Worm (Caenorhabditis elegans) whole organism, L2 larva: ENCODE data around the gene fipp-1.

ENCODE experiments used
- F13H6.1 ChIP-seq: sonication (generic microtip); optimal IDR thresholded peaks from 2 replicates; lab custom pipeline; 2016; ENCODE audit warnings: missing genetic modification characterization, missing compliant biosample characterization
- ZK546.5 ChIP-seq: sonication (generic microtip); optimal IDR thresholded peaks from 2 replicates; lab custom pipeline; 2017; ENCODE audit warnings: missing biosample characterization, missing genetic modification characterization
- ama-1 ChIP-seq: fragments of 150-350 bp; optimal IDR thresholded peaks from 2 replicates; lab custom pipeline; 2018; ENCODE audit warnings: inconsistent platforms
- blmp-1 ChIP-seq: sonication (generic microtip); optimal IDR thresholded peaks from 2 replicates; lab custom pipeline; 2017; ENCODE audit warnings: missing genetic modification characterization, mild to moderate bottlenecking, missing compliant biosample characterization, antibody characterized with exemption, moderate library complexity; ENCODE audit not compliant: insufficient read depth
- ceh-82 ChIP-seq: fragments of 150-350 bp; optimal IDR thresholded peaks from 2 replicates; lab custom pipeline; 2014; ENCODE audit warnings: missing biosample characterization, missing genetic modification characterization
- crh-2 ChIP-seq: sonication (generic microtip); optimal IDR thresholded peaks from 2 replicates; lab custom pipeline; 2017; ENCODE audit warnings: missing biosample characterization, missing genetic modification characterization
- dmd-4 ChIP-seq: sonication (generic microtip); optimal IDR thresholded peaks from 2 replicates; lab custom pipeline; 2017; ENCODE audit warnings: missing biosample characterization, missing genetic modification characterization
- egl-27 ChIP-seq: sonication (generic microtip); optimal IDR thresholded peaks from 3 replicates; lab custom pipeline; 2017; ENCODE audit warnings: missing biosample characterization, missing genetic modification reagents, missing genetic modification characterization
- elt-1 ChIP-seq: fragments of 150-350 bp; optimal IDR thresholded peaks from 2 replicates; lab custom pipeline; 2014; ENCODE audit warnings: missing biosample characterization, missing genetic modification characterization
- elt-3 ChIP-seq: sonication (generic microtip); optimal IDR thresholded peaks from 2 replicates; lab custom pipeline; 2017; ENCODE audit warnings: missing biosample characterization, missing genetic modification characterization
- fos-1 ChIP-seq: fragments of 150-350 bp; optimal IDR thresholded peaks from 2 replicates; lab custom pipeline; 2014; ENCODE audit warnings: missing biosample characterization, missing genetic modification characterization
- lin-11 ChIP-seq: fragments of 150-350 bp; sonication (generic microtip); optimal IDR thresholded peaks from 2 replicates; lab custom pipeline; 2014; ENCODE audit warnings: missing biosample characterization, missing genetic modification characterization, inconsistent platforms, mixed read lengths
- lin-13 ChIP-seq: fragments of 150-350 bp; optimal IDR thresholded peaks from 2 replicates; lab custom pipeline; 2014; ENCODE audit warnings: missing biosample characterization, missing genetic modification reagents, missing genetic modification characterization
- lin-39 ChIP-seq: fragments of 150-350 bp; optimal IDR thresholded peaks from 2 replicates; lab custom pipeline; 2014; ENCODE audit warnings: missing biosample characterization, missing genetic modification reagents, missing genetic modification characterization
- lsy-2 ChIP-seq, 2 experiments: fragments of 150-350 bp in 1 of 2; sonication (generic microtip) in 1 of 2; optimal IDR thresholded peaks; 2 replicates each; lab custom pipeline; 2014 to 2017; ENCODE audit warnings: missing biosample characterization in 2 of 2, missing genetic modification characterization in 2 of 2
- mbf-1 ChIP-seq: sonication (generic microtip); optimal IDR thresholded peaks from 2 replicates; lab custom pipeline; 2017; ENCODE audit warnings: missing biosample characterization, missing genetic modification characterization
- mdl-1 ChIP-seq, 2 experiments: fragments of 150-350 bp in 1 of 2; sonication (generic microtip) in 1 of 2; optimal IDR thresholded peaks; 2 replicates each; lab custom pipeline; 2017; ENCODE audit warnings: missing biosample characterization in 2 of 2, missing genetic modification characterization in 2 of 2
- nhr-10 ChIP-seq: sonication (generic microtip); optimal IDR thresholded peaks from 2 replicates; lab custom pipeline; 2017; ENCODE audit warnings: missing biosample characterization, missing genetic modification characterization
- nhr-129 ChIP-seq: fragments of 150-350 bp; optimal IDR thresholded peaks from 2 replicates; lab custom pipeline; 2014; ENCODE audit warnings: missing biosample characterization, missing genetic modification characterization
- nhr-21 ChIP-seq: fragments of 150-350 bp; optimal IDR thresholded peaks from 2 replicates; lab custom pipeline; 2014; ENCODE audit warnings: missing biosample characterization, missing genetic modification characterization
- nhr-23 ChIP-seq: fragments of 150-350 bp; optimal IDR thresholded peaks from 2 replicates; lab custom pipeline; 2014; ENCODE audit warnings: missing biosample characterization, missing genetic modification reagents, missing genetic modification characterization
- nhr-237 ChIP-seq: fragments of 150-350 bp; optimal IDR thresholded peaks from 2 replicates; lab custom pipeline; 2014; ENCODE audit warnings: missing biosample characterization, missing genetic modification characterization
- nhr-6 ChIP-seq: fragments of 150-350 bp; optimal IDR thresholded peaks from 2 replicates; lab custom pipeline; 2014; ENCODE audit warnings: missing biosample characterization, missing genetic modification characterization
- nhr-77 ChIP-seq: fragments of 150-350 bp; optimal IDR thresholded peaks from 2 replicates; lab custom pipeline; 2014; ENCODE audit warnings: missing biosample characterization, missing genetic modification characterization
- peb-1 ChIP-seq: fragments of 150-350 bp; optimal IDR thresholded peaks from 2 replicates; lab custom pipeline; 2014; ENCODE audit warnings: missing biosample characterization, missing genetic modification characterization
- skn-1 ChIP-seq: sonication (generic microtip); optimal IDR thresholded peaks from 2 replicates; lab custom pipeline; 2017; ENCODE audit warnings: missing biosample characterization, missing genetic modification characterization
- sma-9 ChIP-seq, 2 experiments: fragments of 150-350 bp in 1 of 2; sonication (generic microtip) in 1 of 2; optimal IDR thresholded peaks; 2 replicates each; lab custom pipeline; 2014 to 2016; ENCODE audit warnings: missing genetic modification characterization in 2 of 2, mild to moderate bottlenecking in 1 of 2, missing biosample characterization in 1 of 2, missing compliant biosample characterization in 1 of 2, missing genetic modification reagents in 1 of 2, moderate library complexity in 1 of 2
- snpc-4 ChIP-seq: fragments of 150-350 bp; optimal IDR thresholded peaks from 2 replicates; lab custom pipeline; 2014; ENCODE audit warnings: missing biosample characterization, missing genetic modification characterization
- unc-39 ChIP-seq: fragments of 150-350 bp; optimal IDR thresholded peaks from 2 replicates; lab custom pipeline; 2014; ENCODE audit warnings: missing biosample characterization, missing genetic modification characterization
- unc-55 ChIP-seq: fragments of 150-350 bp; sonication (generic microtip); optimal IDR thresholded peaks from 3 replicates; lab custom pipeline; 2014; ENCODE audit warnings: missing biosample characterization, missing genetic modification reagents, missing genetic modification characterization
- unc-62 ChIP-seq: fragments of 150-350 bp; optimal IDR thresholded peaks from 2 replicates; lab custom pipeline; 2014; ENCODE audit warnings: missing biosample characterization, missing genetic modification reagents, missing genetic modification characterization
- zag-1 ChIP-seq: fragments of 150-350 bp; optimal IDR thresholded peaks from 2 replicates; lab custom pipeline; 2014; ENCODE audit warnings: missing biosample characterization, missing genetic modification characterization
- ztf-1 ChIP-seq: fragments of 200-800 bp; sonication (Bioruptor generic); conservative IDR thresholded peaks from 2 replicates; pipeline ENCODE4 v1.3.6; 2022; ENCODE audit warnings: missing genetic modification characterization, missing compliant biosample characterization
- ztf-11 ChIP-seq: sonication (generic microtip); optimal IDR thresholded peaks from 2 replicates; lab custom pipeline; 2017; ENCODE audit warnings: missing biosample characterization, missing genetic modification characterization
- ztf-4 ChIP-seq: fragments of 150-350 bp; optimal IDR thresholded peaks from 2 replicates; lab custom pipeline; 2014; ENCODE audit warnings: missing biosample characterization, missing genetic modification characterization

Gene fipp-1

DNA sequence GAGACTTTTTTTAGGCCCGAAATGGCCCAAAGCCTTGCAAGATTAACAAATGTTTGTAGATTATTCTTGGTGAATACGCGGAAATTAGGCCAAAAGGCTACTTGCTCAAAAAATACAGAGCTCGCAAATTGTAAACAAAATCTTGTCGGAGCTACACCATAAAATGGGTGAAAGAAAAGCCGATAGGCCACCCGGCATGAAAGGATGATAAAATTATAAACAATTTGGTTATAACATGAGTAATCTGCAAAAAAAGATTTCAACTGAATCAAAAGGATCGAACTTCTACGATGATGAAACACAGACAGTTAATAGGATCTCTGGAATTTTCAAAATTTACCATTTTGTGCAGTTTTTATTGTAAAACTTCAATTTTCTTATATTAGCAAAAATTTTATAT lies 26.5 kb downstream of the fipp-1 start:
- TF ChIP-seq peb-1 (tag; lab: Kevin White, UChicago) (no peak), skn-1 (tag; lab: Kevin White, UChicago) (no peak), ama-1 (lab: Kevin White, UChicago) (no peak), F13H6.1 (tag; lab: Kevin White, UChicago) (no peak), ceh-82 (no peak), elt-3 (tag; lab: Kevin White, UChicago) (no peak), lin-11 (tag; lab: Kevin White, UChicago) (no peak), crh-2 (tag; lab: Kevin White, UChicago) (no peak), nhr-129 (no peak), elt-1 (tag; lab: Kevin White, UChicago) (no peak), blmp-1 (no peak), lin-39 (no peak), zag-1 (tag; lab: Kevin White, UChicago) (no peak), lin-13 (GFP tag; lab: Kevin White, UChicago) (no peak), lsy-2 (tag; optimal IDR thresholded peaks at IDR 0.05; lab: Kevin White, UChicago) (no peak), unc-62 (GFP tag; lab: Kevin White, UChicago) (no peak), mdl-1 (tag; optimal IDR thresholded peaks at IDR 0.05; lab: Kevin White, UChicago) (no peak), dmd-4 (tag; lab: Kevin White, UChicago) (no peak)

DNA sequence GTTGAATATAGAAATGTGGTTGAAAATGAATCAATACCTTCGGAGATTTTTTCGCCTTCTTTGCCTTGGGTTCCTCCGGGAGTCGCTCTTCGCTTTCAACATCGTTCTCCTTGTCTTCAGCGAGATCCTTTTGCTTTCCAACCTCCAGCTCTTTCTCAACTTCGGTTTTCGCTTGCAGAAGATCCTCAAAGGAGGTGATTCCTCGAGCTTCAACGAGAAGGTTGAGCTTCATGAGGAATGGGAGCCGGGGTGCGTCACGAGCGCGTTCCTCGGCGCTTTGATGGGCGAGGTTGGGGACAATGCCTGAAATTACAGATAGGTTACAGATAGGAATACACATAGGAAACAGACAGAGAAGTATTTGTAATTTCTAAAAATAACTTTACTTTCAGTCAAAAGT lies 27.3 kb downstream of the fipp-1 start:
- TF ChIP-seq blmp-1 (no peak), ama-1 (lab: Kevin White, UChicago) (no peak), snpc-4 (tag; lab: Kevin White, UChicago) (no peak), ZK546.5 (no peak), lsy-2 (tag; optimal IDR thresholded peaks at IDR 0.05; lab: Kevin White, UChicago) (no peak), nhr-23 (tag; lab: Kevin White, UChicago) (no peak), unc-55 (GFP tag; lab: Kevin White, UChicago) (no peak), dmd-4 (tag; lab: Kevin White, UChicago) (no peak), unc-62 (GFP tag; lab: Kevin White, UChicago) (no peak), crh-2 (tag; lab: Kevin White, UChicago) (no peak), fos-1 (tag; lab: Kevin White, UChicago) (no peak), nhr-21 (no peak), ceh-82 (no peak), nhr-237 (no peak)

DNA sequence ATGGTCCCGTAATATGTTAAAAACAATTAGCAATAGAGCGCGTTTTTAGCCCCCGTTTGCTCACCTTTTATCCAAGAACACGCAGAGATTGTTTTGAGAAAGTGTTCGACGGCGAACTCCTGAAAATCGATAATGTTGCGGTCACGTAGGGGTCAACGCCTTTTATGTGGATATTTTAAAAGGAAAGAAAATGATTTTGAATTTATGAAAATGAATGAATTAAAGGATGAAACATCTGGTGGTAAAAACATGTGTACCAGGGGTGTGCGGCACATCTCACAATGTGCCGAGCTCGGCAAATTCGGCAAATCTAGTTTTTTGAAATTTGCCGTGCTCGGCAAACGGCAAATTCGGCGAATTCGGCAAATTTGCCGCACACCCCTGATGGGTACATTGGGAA lies 28.5 kb downstream of the fipp-1 start, which contains the start of gene F13A2.4:
Gene F13A2.4 (minus strand): TSS at position 101 of the 400 bp plus-strand sequence.
- TF ChIP-seq unc-55 (GFP tag; lab: Kevin White, UChicago) (no peak), ama-1 (lab: Kevin White, UChicago) (no peak), nhr-129 (no peak), sma-9 (GFP tag; optimal IDR thresholded peaks at IDR 0.05; lab: Kevin White, UChicago) (no peak), sma-9 (tag; optimal IDR thresholded peaks at IDR 0.05; lab: Kevin White, UChicago) (no peak), elt-1 (tag; lab: Kevin White, UChicago) (no peak), lin-11 (tag; lab: Kevin White, UChicago) (no peak), nhr-23 (tag; lab: Kevin White, UChicago) (no peak), F13H6.1 (tag; lab: Kevin White, UChicago) (no peak), egl-27 (tag; lab: Kevin White, UChicago) (no peak), lin-13 (GFP tag; lab: Kevin White, UChicago) (no peak), mdl-1 (tag; optimal IDR thresholded peaks at IDR 0.05; lab: Kevin White, UChicago) (no peak), ztf-11 (no peak), ztf-1 (no peak), ZK546.5 (no peak), blmp-1 (no peak)

DNA sequence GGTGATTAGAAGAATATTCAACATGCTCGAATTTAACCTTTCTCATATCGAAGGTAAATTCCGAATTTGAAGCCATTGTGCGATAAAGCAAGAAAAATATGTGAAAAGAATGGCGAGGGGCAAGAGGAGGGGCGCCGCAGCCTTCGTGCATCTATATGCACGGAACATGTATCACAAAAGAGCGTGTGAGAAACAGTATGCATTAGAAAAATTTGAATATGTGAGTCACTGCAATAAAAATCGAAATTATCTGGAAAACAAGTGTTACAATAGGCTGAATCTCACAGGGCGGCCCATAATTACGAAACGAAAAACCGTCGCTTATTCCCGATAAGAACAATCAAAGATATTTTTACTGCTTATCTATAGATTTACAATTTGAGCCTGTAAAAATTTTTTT lies 30.3 kb downstream of the fipp-1 start, which contains the start of gene F13A2.5:
Gene F13A2.5 (minus strand): TSS at position 101 of the 400 bp plus-strand sequence.
- no peak for TF ChIP-seq elt-3 (tag; lab: Kevin White, UChicago)
- no peak for TF ChIP-seq snpc-4 (tag; lab: Kevin White, UChicago)
- no peak for TF ChIP-seq unc-55 (GFP tag; lab: Kevin White, UChicago)
- no peak for TF ChIP-seq egl-27 (tag; lab: Kevin White, UChicago)
- no peak for TF ChIP-seq nhr-77 (tag; lab: Kevin White, UChicago)
- no peak for TF ChIP-seq nhr-237
- TF ChIP-seq ztf-4 (tag; lab: Kevin White, UChicago) = no peak
- TF ChIP-seq F13H6.1 (tag; lab: Kevin White, UChicago) = no peak

DNA sequence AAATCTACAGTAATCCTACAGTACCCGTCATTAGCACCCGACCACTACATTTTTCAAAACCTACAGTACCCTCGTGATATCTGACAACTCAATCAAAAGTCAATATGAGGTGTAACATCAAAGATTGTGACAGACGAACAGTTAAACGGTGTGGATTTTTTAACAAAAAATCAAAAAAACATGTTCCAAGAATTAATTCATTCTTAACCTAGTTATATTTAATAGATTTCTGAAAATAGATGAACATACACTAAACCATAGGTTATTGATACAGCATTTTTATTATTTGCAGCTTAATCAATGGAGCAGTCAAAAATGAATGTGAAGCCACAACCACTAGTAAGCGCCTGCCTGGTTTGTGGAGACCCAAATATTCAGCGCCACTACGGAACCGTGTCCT lies 35.9 kb downstream of the fipp-1 start, which contains the start of gene nhr-118:
Gene nhr-118 (plus strand): TSS at position 301 of the 400 bp plus-strand sequence.
- no peak for TF ChIP-seq ztf-1
- no peak for TF ChIP-seq nhr-129
- TF ChIP-seq nhr-23 (tag; lab: Kevin White, UChicago) = no peak
- TF ChIP-seq nhr-10 (tag; lab: Kevin White, UChicago) = no peak
- no peak for TF ChIP-seq mbf-1 (tag; lab: Kevin White, UChicago)
- TF ChIP-seq nhr-6 = no peak
- TF ChIP-seq fos-1 (tag; lab: Kevin White, UChicago) = no peak
- no peak for TF ChIP-seq ztf-11
- TF ChIP-seq lin-11 (tag; lab: Kevin White, UChicago) = no peak
- TF ChIP-seq unc-39 (tag; lab: Kevin White, UChicago) = no peak
- no peak for TF ChIP-seq crh-2 (tag; lab: Kevin White, UChicago)
- no peak for TF ChIP-seq elt-1 (tag; lab: Kevin White, UChicago)
